Worm (Caenorhabditis elegans) whole organism, young adult: Measurements from ENCODE around the gene nhr-202.

Experiments
- C17E4.6 ChIP-seq: fragments of 200-800 bp; sonication (Bioruptor generic); IDR thresholded peaks from 2 replicates; pipeline ENCODE4 v1.3.6; 2022; ENCODE audit warnings: missing genetic modification reagents, missing genetic modification characterization, missing compliant biosample characterization
- athp-1 ChIP-seq: sonication (generic microtip); optimal IDR thresholded peaks from 2 replicates; lab custom pipeline; 2017; ENCODE audit warnings: mild to moderate bottlenecking, missing genetic modification characterization, missing compliant biosample characterization
- bed-2 ChIP-seq: fragments of 200-800 bp; sonication (Bioruptor generic); IDR thresholded peaks from 2 replicates; pipeline ENCODE4 v1.3.6; 2022; ENCODE audit warnings: missing genetic modification reagents, missing genetic modification characterization, missing compliant biosample characterization
- hmg-1.2 ChIP-seq: fragments of 200-800 bp; sonication (Bioruptor generic); IDR thresholded peaks from 2 replicates; pipeline ENCODE4 v1.3.6; 2022; ENCODE audit warnings: missing genetic modification reagents, missing genetic modification characterization, missing compliant biosample characterization
- hsf-1 ChIP-seq: fragments of 200-800 bp; sonication (Bioruptor generic); IDR thresholded peaks from 2 replicates; pipeline ENCODE4 v1.3.6; 2022; ENCODE audit warnings: missing genetic modification reagents, missing genetic modification characterization, missing compliant biosample characterization
- nfya-2 ChIP-seq: fragments of 200-800 bp; sonication (Bioruptor generic); IDR thresholded peaks from 2 replicates; pipeline ENCODE4 v1.3.6; 2022; ENCODE audit warnings: missing genetic modification reagents, missing genetic modification characterization, missing compliant biosample characterization
- nhr-120 ChIP-seq: fragments of 200-800 bp; sonication (Bioruptor generic); IDR thresholded peaks from 2 replicates; pipeline ENCODE4 v1.3.6; 2022; ENCODE audit warnings: missing genetic modification characterization, missing compliant biosample characterization
- nhr-179 ChIP-seq: sonication (generic microtip); optimal IDR thresholded peaks from 2 replicates; lab custom pipeline; 2016; ENCODE audit warnings: mild to moderate bottlenecking, missing genetic modification characterization, missing compliant biosample characterization
- rec-8 ChIP-seq, 2 experiments: sonication (generic microtip); optimal IDR thresholded peaks; 2 replicates each; lab custom pipeline; 2016; ENCODE audit warnings: mild to moderate bottlenecking in 2 of 2, missing genetic modification characterization in 2 of 2, missing genetic modification reagents in 2 of 2, missing genotype in 2 of 2, missing biosample characterization in 1 of 2, missing compliant biosample characterization in 1 of 2, moderate library complexity in 1 of 2
- snpc-4 ChIP-seq, 5 experiments: fragments of 150-350 bp in 1 of 5; sonication (generic microtip) in 4 of 5; optimal IDR thresholded peaks; 2 replicates each; lab custom pipeline; 2014 to 2018; ENCODE audit warnings: missing genetic modification characterization in 5 of 5, missing biosample characterization in 3 of 5, antibody characterized with exemption in 2 of 5, mild to moderate bottlenecking in 2 of 5, missing compliant biosample characterization in 2 of 5, missing genotype in 2 of 5, moderate library complexity in 2 of 5, missing genetic modification reagents in 1 of 5

- no peak for TF ChIP-seq rec-8 (tag; optimal IDR thresholded peaks at IDR 0.05; lab: Kevin White, UChicago)
- TF ChIP-seq hmg-1.2 (GFP tag; lab: Robert Waterston, UW), result no peak
- no peak for TF ChIP-seq bed-2
- TF ChIP-seq nhr-179 (tag; lab: Kevin White, UChicago), result no peak
- no peak for TF ChIP-seq hsf-1 (GFP tag; lab: Robert Waterston, UW)
- TF ChIP-seq C17E4.6 (GFP tag; lab: Robert Waterston, UW), result no peak
- TF ChIP-seq nhr-120 (GFP tag; lab: Robert Waterston, UW), result no peak
- TF ChIP-seq snpc-4 (GFP tag; optimal IDR thresholded peaks at IDR 0.05; lab: Kevin White, UChicago), result no peak
- no peak for TF ChIP-seq snpc-4 (tag; optimal IDR thresholded peaks at IDR 0.05; lab: Kevin White, UChicago)
- no peak for TF ChIP-seq athp-1 (tag; lab: Kevin White, UChicago)
- TF ChIP-seq nfya-2 (GFP tag; lab: Robert Waterston, UW), result no peak
Observed at ce11 chrV:433898-434297, 28.5 kb upstream of the nhr-202 start, which contains the start of gene B0554.2.
